Worm (Caenorhabditis elegans) whole organism, mixed stage, embryonic: ENCODE results near the gene rpl-26.

ENCODE experiments used
- M03D4.4 ChIP-seq: sonication (generic microtip); optimal IDR thresholded peaks from 2 replicates; lab custom pipeline; 2017; ENCODE audit warnings: mild to moderate bottlenecking, missing genetic modification characterization, missing compliant biosample characterization
- bed-3 ChIP-seq: fragments of 200-800 bp; sonication (Bioruptor generic); optimal IDR thresholded peaks from 3 replicates; lab custom pipeline; 2018; ENCODE audit warnings: mild to moderate bottlenecking, missing genetic modification characterization, moderate library complexity, missing compliant biosample characterization
- blmp-1 ChIP-seq: fragments of 150-350 bp; optimal IDR thresholded peaks from 2 replicates; lab custom pipeline; 2014; ENCODE audit warnings: missing biosample characterization, missing genetic modification characterization
- ceh-39 ChIP-seq: fragments of 150-350 bp; optimal IDR thresholded peaks from 2 replicates; lab custom pipeline; 2014; ENCODE audit warnings: missing biosample characterization, missing genetic modification characterization
- ceh-83 ChIP-seq: fragments of 200-800 bp; sonication (Bioruptor generic); optimal IDR thresholded peaks from 2 replicates; lab custom pipeline; 2018; ENCODE audit warnings: mild to moderate bottlenecking, missing genetic modification characterization, missing compliant biosample characterization
- ces-1 ChIP-seq: fragments of 150-350 bp; optimal IDR thresholded peaks from 2 replicates; lab custom pipeline; 2014; ENCODE audit warnings: missing biosample characterization, missing genetic modification reagents, missing genetic modification characterization
- cnd-1 ChIP-seq: fragments of 200-800 bp; sonication (Bioruptor generic); optimal IDR thresholded peaks from 2 replicates; lab custom pipeline; 2018; ENCODE audit warnings: mild to moderate bottlenecking, missing genetic modification characterization, missing compliant biosample characterization
- drap-1 ChIP-seq: fragments of 200-800 bp; sonication (Bioruptor generic); optimal IDR thresholded peaks from 3 replicates; lab custom pipeline; 2018; ENCODE audit warnings: mild to moderate bottlenecking, missing genetic modification characterization, missing compliant biosample characterization
- flh-1 ChIP-seq: fragments of 200-800 bp; sonication (Bioruptor generic); optimal IDR thresholded peaks from 2 replicates; lab custom pipeline; 2018; ENCODE audit warnings: mild to moderate bottlenecking, missing genetic modification characterization, moderate library complexity, missing compliant biosample characterization
- ham-2 ChIP-seq: fragments of 200-800 bp; sonication (Bioruptor generic); optimal IDR thresholded peaks from 2 replicates; lab custom pipeline; 2018; ENCODE audit warnings: mild to moderate bottlenecking, missing genetic modification characterization, missing compliant biosample characterization
- lin-13 ChIP-seq: fragments of 150-350 bp; optimal IDR thresholded peaks from 2 replicates; lab custom pipeline; 2014; ENCODE audit warnings: missing biosample characterization, missing genetic modification characterization
- lin-32 ChIP-seq: fragments of 200-800 bp; sonication (Bioruptor generic); optimal IDR thresholded peaks from 2 replicates; lab custom pipeline; 2018; ENCODE audit warnings: mild to moderate bottlenecking, missing genetic modification characterization, missing compliant biosample characterization
- lsy-2 ChIP-seq: fragments of 150-350 bp; optimal IDR thresholded peaks from 2 replicates; lab custom pipeline; 2014; ENCODE audit warnings: missing biosample characterization, missing genetic modification characterization
- mab-5 ChIP-seq: fragments of 150-350 bp; optimal IDR thresholded peaks from 2 replicates; lab custom pipeline; 2014; ENCODE audit warnings: missing biosample characterization, missing genetic modification characterization
- mep-1 ChIP-seq: fragments of 150-350 bp; optimal IDR thresholded peaks from 2 replicates; lab custom pipeline; 2017; ENCODE audit warnings: missing biosample characterization, missing genetic modification reagents, missing genetic modification characterization, inconsistent platforms
- mls-2 ChIP-seq: sonication (generic microtip); optimal IDR thresholded peaks from 2 replicates; lab custom pipeline; 2016; ENCODE audit warnings: mild to moderate bottlenecking, missing genetic modification characterization, moderate library complexity, missing compliant biosample characterization
- nhr-12 ChIP-seq: fragments of 150-350 bp; optimal IDR thresholded peaks from 2 replicates; lab custom pipeline; 2014; ENCODE audit warnings: missing biosample characterization, missing genetic modification characterization
- nhr-2 ChIP-seq: fragments of 150-350 bp; optimal IDR thresholded peaks from 2 replicates; lab custom pipeline; 2014; ENCODE audit warnings: missing biosample characterization, missing genetic modification characterization
- nhr-237 ChIP-seq: fragments of 150-350 bp; optimal IDR thresholded peaks from 2 replicates; lab custom pipeline; 2014; ENCODE audit warnings: missing biosample characterization, missing genetic modification characterization
- nhr-28 ChIP-seq: fragments of 150-350 bp; optimal IDR thresholded peaks from 2 replicates; lab custom pipeline; 2014; ENCODE audit warnings: missing biosample characterization, missing genetic modification characterization
- nhr-76 ChIP-seq: sonication (generic microtip); optimal IDR thresholded peaks from 2 replicates; lab custom pipeline; 2017; ENCODE audit warnings: missing biosample characterization, missing genetic modification characterization
- pha-4 ChIP-seq: fragments of 150-350 bp; optimal IDR thresholded peaks from 2 replicates; lab custom pipeline; 2018; ENCODE audit warnings: missing biosample characterization, missing genetic modification reagents, missing genetic modification characterization
- sem-2 ChIP-seq: fragments of 200-800 bp; sonication (Bioruptor generic); optimal IDR thresholded peaks from 2 replicates; lab custom pipeline; 2018; ENCODE audit warnings: mild to moderate bottlenecking, missing genetic modification characterization, missing compliant biosample characterization
- snpc-4 ChIP-seq: fragments of 150-350 bp; optimal IDR thresholded peaks from 2 replicates; lab custom pipeline; 2014; ENCODE audit warnings: missing biosample characterization, missing genetic modification characterization
- sptf-1 ChIP-seq: sonication (generic microtip); optimal IDR thresholded peaks from 2 replicates; lab custom pipeline; 2017; ENCODE audit warnings: mild to moderate bottlenecking, missing genetic modification characterization, moderate library complexity, missing compliant biosample characterization
- tbx-8 ChIP-seq: fragments of 200-800 bp; sonication (Bioruptor generic); optimal IDR thresholded peaks from 2 replicates; lab custom pipeline; 2018; ENCODE audit warnings: mild to moderate bottlenecking, missing genetic modification characterization, moderate library complexity, missing compliant biosample characterization
- unc-120 ChIP-seq: sonication (generic microtip); optimal IDR thresholded peaks from 2 replicates; lab custom pipeline; 2017; ENCODE audit warnings: missing genetic modification characterization, missing compliant biosample characterization; ENCODE audit not compliant: poor library complexity, severe bottlenecking
- unc-39 ChIP-seq: fragments of 150-350 bp; optimal IDR thresholded peaks from 2 replicates; lab custom pipeline; 2014; ENCODE audit warnings: missing biosample characterization, missing genetic modification characterization
- unc-62 ChIP-seq: fragments of 150-350 bp; optimal IDR thresholded peaks from 2 replicates; lab custom pipeline; 2014; ENCODE audit warnings: missing biosample characterization, missing genetic modification reagents, missing genetic modification characterization
- zip-8 ChIP-seq: fragments of 150-350 bp; optimal IDR thresholded peaks from 2 replicates; lab custom pipeline; 2014; ENCODE audit warnings: missing biosample characterization, missing genetic modification characterization
- ztf-11 ChIP-seq: fragments of 150-350 bp; optimal IDR thresholded peaks from 2 replicates; lab custom pipeline; 2014; ENCODE audit warnings: missing biosample characterization, missing genetic modification characterization

rpl-26 gene

ce11 chrII:8634386-8634785 lies 31.8 kb downstream of the rpl-26 start, which contains the start of gene cutl-12:
cutl-12 (minus strand) TSS chrII:8634486.
- TF ChIP-seq pha-4 (tag; lab: Kevin White, UChicago): no peak
- TF ChIP-seq sptf-1 (tag; lab: Kevin White, UChicago): no peak
- TF ChIP-seq lin-13 (tag; lab: Kevin White, UChicago): no peak
- TF ChIP-seq mls-2 (tag; lab: Kevin White, UChicago): no peak
- no peak for TF ChIP-seq M03D4.4 (tag; lab: Kevin White, UChicago)
- TF ChIP-seq blmp-1: no peak
- no peak for TF ChIP-seq lin-32
- no peak for TF ChIP-seq zip-8
- no peak for TF ChIP-seq drap-1 (GFP tag; lab: Kevin White, UChicago)
- no peak for TF ChIP-seq nhr-2 (tag; lab: Kevin White, UChicago)
- TF ChIP-seq unc-39: no peak
- no peak for TF ChIP-seq mep-1 (tag; lab: Kevin White, UChicago)
- TF ChIP-seq ham-2: no peak
- TF ChIP-seq tbx-8 (GFP tag; lab: Kevin White, UChicago): no peak
- no peak for TF ChIP-seq unc-120 (tag; lab: Kevin White, UChicago)
- TF ChIP-seq, all 35 proteins: peak for 0

- TF ChIP-seq tbx-8 (GFP tag; lab: Kevin White, UChicago) (no peak), nhr-237 (tag; lab: Kevin White, UChicago) (no peak), ceh-83 (GFP tag; lab: Kevin White, UChicago) (no peak), ces-1 (GFP tag; lab: Kevin White, UChicago) (peak; percentile 51), lin-32 (no peak), unc-120 (tag; lab: Kevin White, UChicago) (no peak), nhr-76 (no peak)
Measured at ce11 chrII:8637615-8638014, 35.0 kb downstream of the rpl-26 start, which contains the start of gene vab-9. vab-9 (minus strand) TSS chrII:8637715.

DNA sequence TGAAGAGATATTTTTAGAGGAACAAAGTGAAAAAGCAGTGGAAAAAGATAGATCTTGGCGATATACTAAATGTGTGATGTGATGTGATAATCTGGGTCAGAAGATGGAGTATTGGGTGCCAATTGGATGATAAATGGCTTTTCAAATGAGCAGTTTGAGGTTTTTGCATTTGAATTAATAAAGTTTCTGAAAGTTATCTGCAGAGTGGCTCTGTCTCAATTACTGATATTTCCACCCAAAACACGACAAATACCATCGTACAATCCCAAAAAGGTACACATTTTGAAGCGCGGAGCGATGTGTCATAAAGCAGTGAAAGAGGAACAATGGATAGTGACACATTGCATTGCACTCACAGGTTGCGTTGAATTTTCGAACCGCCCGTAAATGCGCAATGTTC lies 37.0 kb downstream of the rpl-26 start:
- no peak for TF ChIP-seq mab-5
- no peak for TF ChIP-seq snpc-4
- TF ChIP-seq nhr-12: no peak
- no peak for TF ChIP-seq blmp-1
- TF ChIP-seq nhr-2 (tag; lab: Kevin White, UChicago): no peak
- TF ChIP-seq lsy-2: no peak
- no peak for TF ChIP-seq unc-62 (GFP tag; lab: Kevin White, UChicago)
- TF ChIP-seq ham-2: no peak
- no peak for TF ChIP-seq flh-1 (GFP tag; lab: Kevin White, UChicago)
- TF ChIP-seq tbx-8 (GFP tag; lab: Kevin White, UChicago): no peak
- no peak for TF ChIP-seq bed-3 (GFP tag; lab: Kevin White, UChicago)
- TF ChIP-seq ces-1 (GFP tag; lab: Kevin White, UChicago): no peak
- no peak for TF ChIP-seq ztf-11 (tag; lab: Kevin White, UChicago)
- no peak for TF ChIP-seq cnd-1 (tag; lab: Kevin White, UChicago)

- no peak for TF ChIP-seq cnd-1 (tag; lab: Kevin White, UChicago)
- no peak for TF ChIP-seq sem-2
- no peak for TF ChIP-seq nhr-237 (tag; lab: Kevin White, UChicago)
- no peak for TF ChIP-seq snpc-4
- no peak for TF ChIP-seq mls-2 (tag; lab: Kevin White, UChicago)
- TF ChIP-seq nhr-2 (tag; lab: Kevin White, UChicago): no peak
- no peak for TF ChIP-seq ham-2
- no peak for TF ChIP-seq ces-1 (GFP tag; lab: Kevin White, UChicago)
- TF ChIP-seq lsy-2: no peak
- no peak for TF ChIP-seq flh-1 (GFP tag; lab: Kevin White, UChicago)
- no peak for TF ChIP-seq ceh-83 (GFP tag; lab: Kevin White, UChicago)
- no peak for TF ChIP-seq drap-1 (GFP tag; lab: Kevin White, UChicago)
Measured at ce11 chrII:8640503-8640902, 37.9 kb downstream of the rpl-26 start.

DNA sequence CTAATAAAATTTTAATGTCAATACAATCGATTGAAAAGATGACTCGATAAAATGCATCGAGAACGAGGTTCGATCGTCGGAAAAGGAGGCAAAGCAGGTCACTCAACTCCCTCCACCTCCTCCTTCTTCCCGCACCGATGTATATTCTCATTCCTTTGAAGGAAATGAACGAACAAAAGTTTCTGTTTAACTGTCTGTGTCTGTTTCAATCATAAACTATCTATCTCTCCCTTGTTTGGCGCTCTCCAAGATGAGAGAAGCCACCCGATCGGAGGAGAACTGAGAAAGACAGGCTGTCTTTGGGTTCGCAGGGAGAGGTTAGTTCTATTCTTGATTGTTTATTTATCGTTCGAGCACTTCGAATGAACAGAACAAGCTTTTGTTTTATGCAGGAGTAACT lies 38.5 kb downstream of the rpl-26 start, which contains the start of gene D2085.7:
Gene D2085.7 (plus strand): TSS at position 251 of the 400 bp plus-strand sequence.
- no peak for TF ChIP-seq ceh-39 (tag; lab: Kevin White, UChicago)
- no peak for TF ChIP-seq snpc-4
- no peak for TF ChIP-seq mls-2 (tag; lab: Kevin White, UChicago)
- no peak for TF ChIP-seq unc-120 (tag; lab: Kevin White, UChicago)
- TF ChIP-seq sem-2: no peak
- TF ChIP-seq nhr-28 (tag; lab: Kevin White, UChicago): no peak
- peak; percentile 56 for TF ChIP-seq ham-2
- no peak for TF ChIP-seq cnd-1 (tag; lab: Kevin White, UChicago)
- TF ChIP-seq, all 35 proteins: peak for 1
